Worm (Caenorhabditis elegans) whole organism, early embryonic: ENCODE data around the gene cht-1.

Experiments used
- ama-1 ChIP-seq: fragments of 150-350 bp; optimal IDR thresholded peaks from 2 replicates; lab custom pipeline; 2014
- flt-1 ChIP-seq: fragments of 200-800 bp; sonication (Bioruptor generic); IDR thresholded peaks from 2 replicates; pipeline ENCODE4 v1.3.6; 2022; ENCODE audit warnings: missing genetic modification characterization, missing compliant biosample characterization
- hnd-1 ChIP-seq: sonication (generic microtip); optimal IDR thresholded peaks from 2 replicates; lab custom pipeline; 2016; ENCODE audit warnings: missing genetic modification characterization, missing compliant biosample characterization
- tbx-11 ChIP-seq: fragments of 200-800 bp; sonication (Bioruptor generic); IDR thresholded peaks from 2 replicates; pipeline ENCODE4 v1.3.6; 2022; ENCODE audit warnings: missing genetic modification characterization, missing compliant biosample characterization
- tra-4 ChIP-seq: sonication (generic microtip); optimal IDR thresholded peaks from 2 replicates; lab custom pipeline; 2017; ENCODE audit warnings: missing genetic modification characterization, missing compliant biosample characterization

DNA sequence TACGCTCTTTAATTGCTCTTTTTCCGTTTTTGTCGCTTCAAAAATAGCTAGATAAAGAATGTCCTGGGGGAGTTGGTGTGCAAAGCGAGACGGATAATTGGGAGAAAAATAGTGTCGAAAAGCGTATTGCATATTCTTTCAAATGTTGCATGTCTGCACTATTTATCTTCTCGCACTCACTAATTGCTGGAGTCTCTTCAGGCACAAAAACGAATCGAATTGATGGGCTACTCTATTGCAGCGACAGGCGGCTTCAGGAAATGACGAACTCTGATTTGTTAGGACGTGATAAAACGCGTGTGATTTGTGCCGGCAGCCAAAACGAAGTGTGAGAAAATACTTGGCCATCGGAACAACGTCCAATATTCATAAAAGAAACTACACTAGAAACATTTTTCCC, 40.5 kb upstream of the cht-1 start:
- TF ChIP-seq hnd-1 (tag; lab: Kevin White, UChicago) (no peak), ama-1 (no peak), flt-1 (GFP tag; lab: Robert Waterston, UW) (no peak), tra-4 (tag; lab: Kevin White, UChicago) (no peak), tbx-11 (GFP tag; lab: Robert Waterston, UW) (no peak)
